Worm (Caenorhabditis elegans): Measurements from ENCODE around the gene C42D4.3.
A peak's percentile ranks its signal among the peaks of the same experiment; 100 is the strongest.

The C42D4.3 gene

DNA sequence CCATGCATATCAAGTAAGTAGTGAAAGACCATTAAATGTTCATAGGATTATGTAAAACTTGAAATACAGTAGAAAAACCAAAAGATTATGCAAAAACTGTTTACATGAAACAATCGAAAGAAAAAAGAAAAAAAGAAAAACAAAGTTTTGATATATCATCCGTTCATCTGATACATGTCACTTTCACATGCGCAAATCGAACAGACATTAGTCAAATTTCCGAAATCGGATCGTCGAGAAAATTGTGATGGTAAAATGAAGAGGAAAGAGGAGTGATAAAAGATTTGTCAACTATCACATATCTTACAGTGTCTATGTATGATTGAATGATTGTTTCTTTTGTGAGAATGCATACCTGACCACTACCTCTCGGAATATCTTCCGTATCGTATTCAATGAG, 29.9 kb downstream of the C42D4.3 start:
- TF ChIP-seq nfya-2 (GFP tag; IDR thresholded peaks at IDR 0.05) (no peak), ceh-79 (tag; optimal IDR thresholded peaks at IDR 0.05) (no peak), efl-1 (GFP tag; optimal IDR thresholded peaks at IDR 0.05) (no peak), lin-35 (GFP tag; optimal IDR thresholded peaks at IDR 0.05) (no peak), ztf-3 (GFP tag; optimal IDR thresholded peaks at IDR 0.05) (no peak), F52B5.7 (tag; optimal IDR thresholded peaks at IDR 0.05) (no peak), bed-1 (GFP tag; IDR thresholded peaks at IDR 0.05) (no peak), mxl-1 (tag; optimal IDR thresholded peaks at IDR 0.05) (no peak), ceh-27 (GFP tag; optimal IDR thresholded peaks at IDR 0.05) (no peak), ZK185.1 (tag; optimal IDR thresholded peaks at IDR 0.05; ENCODE audit: poor library complexity, severe bottlenecking) (no peak), tbx-9 (tag; optimal IDR thresholded peaks at IDR 0.05; ENCODE audit: borderline replicate concordance) (no peak), hmg-20 (GFP tag; IDR thresholded peaks at IDR 0.05) (no peak), Y53G8AR.9 (GFP tag; conservative IDR thresholded peaks at IDR 0.05) (no peak), lin-54 (GFP tag; optimal IDR thresholded peaks at IDR 0.05) (no peak), B0019.2 (GFP tag; conservative IDR thresholded peaks at IDR 0.05) (no peak), lsy-27 (tag; optimal IDR thresholded peaks at IDR 0.05; ENCODE audit: borderline replicate concordance, insufficient read depth) (no peak), madf-10 (tag; optimal IDR thresholded peaks at IDR 0.05) (no peak)

DNA sequence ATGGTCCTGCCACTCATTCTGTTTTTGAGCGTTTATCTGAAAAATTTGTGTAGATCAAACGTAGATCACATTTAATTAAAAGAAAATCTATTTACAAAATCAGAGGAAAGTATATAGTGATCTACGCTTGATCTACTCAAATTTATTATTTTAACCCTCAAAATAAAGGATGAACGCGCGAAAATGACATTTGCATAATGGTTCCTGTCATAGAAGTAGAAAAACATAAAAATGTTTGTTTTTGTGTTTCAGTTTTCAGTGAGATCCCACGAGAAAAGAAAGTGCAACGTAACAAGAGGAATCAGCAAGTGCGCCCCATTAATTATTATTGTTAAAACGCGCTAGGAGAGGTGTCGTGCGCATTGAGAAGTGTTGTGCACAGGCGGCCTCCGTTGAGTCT, 32.3 kb downstream of the C42D4.3 start:
- TF ChIP-seq efl-1 (GFP tag; optimal IDR thresholded peaks at IDR 0.05) (peak; percentile 81), madf-8 (GFP tag; conservative IDR thresholded peaks at IDR 0.05) (peak; percentile 67), lsl-1 (GFP tag; optimal IDR thresholded peaks at IDR 0.05) (no peak), xnd-1 (tag; optimal IDR thresholded peaks at IDR 0.05) (peak; percentile 42), aptf-2 (GFP tag; conservative IDR thresholded peaks at IDR 0.05) (peak; percentile 83), zfh-2 (GFP tag; conservative IDR thresholded peaks at IDR 0.05) (no peak), T07F8.4 (tag; optimal IDR thresholded peaks at IDR 0.05) (no peak), madf-6 (GFP tag; IDR thresholded peaks at IDR 0.05) (peak; percentile 90), hmg-1.2 (GFP tag; IDR thresholded peaks at IDR 0.05) (peak; percentile 38; the same call in 1 of the 2 replicates), die-1 (tag; optimal IDR thresholded peaks at IDR 0.05) (peak; percentile 5), ceh-91 (GFP tag; IDR thresholded peaks at IDR 0.05) (0 out of 2 replicates have a peak, but pooled peaks have one; percentile 16)

DNA sequence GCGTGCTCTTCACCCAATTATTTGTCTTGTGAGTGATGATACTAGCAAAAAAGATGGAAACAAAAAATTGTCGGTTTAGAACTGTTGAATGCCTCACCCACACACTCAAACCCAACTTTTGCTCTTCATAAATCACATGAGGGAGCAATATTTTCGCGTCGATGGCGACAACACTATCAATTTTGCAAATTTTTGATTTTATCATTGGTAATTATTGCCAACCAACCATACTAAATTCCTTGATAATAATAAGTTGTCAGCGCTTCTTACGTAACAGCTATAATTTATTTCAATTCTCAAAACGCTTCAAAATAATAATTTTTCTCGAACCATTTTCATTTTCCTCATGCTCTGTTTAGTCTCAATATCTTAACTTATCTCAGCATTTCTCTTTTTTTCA, 33.7 kb downstream of the C42D4.3 start:
- TF ChIP-seq F37B4.10 (GFP tag; IDR thresholded peaks at IDR 0.05) (no peak), bed-1 (GFP tag; IDR thresholded peaks at IDR 0.05) (no peak), repo-1 (tag; optimal IDR thresholded peaks at IDR 0.05) (no peak), nhr-80 (tag; optimal IDR thresholded peaks at IDR 0.05) (peak; percentile 37)

DNA sequence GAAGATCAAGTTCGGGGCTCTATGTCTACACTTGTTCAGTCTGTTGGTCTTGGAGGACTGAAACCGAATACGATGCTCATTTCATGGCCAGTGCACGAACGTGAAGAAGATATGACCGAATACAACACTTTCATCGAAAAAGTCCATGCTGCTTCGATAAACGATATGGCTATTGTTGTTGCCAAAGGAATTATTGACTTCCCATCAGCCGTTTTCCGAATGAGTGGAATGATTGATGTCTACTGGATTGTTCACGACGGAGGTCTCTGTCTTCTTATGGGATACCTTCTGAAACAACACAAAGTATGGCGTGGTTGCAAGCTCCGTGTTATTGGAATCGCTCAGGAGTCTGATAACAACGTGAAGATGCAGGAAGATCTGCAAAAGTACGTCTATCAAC, 37.2 kb downstream of the C42D4.3 start:
- TF ChIP-seq ztf-26 (tag; optimal IDR thresholded peaks at IDR 0.05) (no peak), ccch-3 (GFP tag; optimal IDR thresholded peaks at IDR 0.05) (no peak), sdz-38 (tag; optimal IDR thresholded peaks at IDR 0.05) (no peak), lir-1 (GFP tag; conservative IDR thresholded peaks at IDR 0.05) (no peak), mcd-1 (GFP tag; IDR thresholded peaks at IDR 0.05) (no peak), B0261.1 (tag; optimal IDR thresholded peaks at IDR 0.05) (no peak), ceh-40 (GFP tag; IDR thresholded peaks at IDR 0.05) (no peak), xnd-1 (tag; optimal IDR thresholded peaks at IDR 0.05) (no peak), somi-1 (GFP tag; optimal IDR thresholded peaks at IDR 0.05) (no peak), ekl-4 (GFP tag; IDR thresholded peaks at IDR 0.05) (no peak), ztf-25 (GFP tag; IDR thresholded peaks at IDR 0.05) (no peak), ceh-27 (GFP tag; optimal IDR thresholded peaks at IDR 0.05) (no peak), snpc-4 (GFP tag; optimal IDR thresholded peaks at IDR 0.05) (no peak), snpc-4 (tag; optimal IDR thresholded peaks at IDR 0.05) (no peak), rec-8 (tag; optimal IDR thresholded peaks at IDR 0.05) (no peak), fkh-3 (tag; optimal IDR thresholded peaks at IDR 0.05) (no peak), madf-3 (GFP tag; IDR thresholded peaks at IDR 0.05) (no peak)
